Fruit fly (Drosophila melanogaster): ENCODE results near the gene vri.

- no peak for TF ChIP-seq D (optimal IDR thresholded peaks at IDR 0.05)
- no peak for TF ChIP-seq D (GFP tag; optimal IDR thresholded peaks at IDR 0.05)
- no peak for TF ChIP-seq Xbp1 (GFP tag; optimal IDR thresholded peaks at IDR 0.05)
- no peak for TF ChIP-seq ems (GFP tag; optimal IDR thresholded peaks at IDR 0.05)
- no peak for TF ChIP-seq CkIIα-i1 (GFP tag; IDR thresholded peaks at IDR 0.05)
- no peak for TF ChIP-seq Hr39 (optimal IDR thresholded peaks at IDR 0.05)
- no peak for TF ChIP-seq Hmr (GFP tag; optimal IDR thresholded peaks at IDR 0.05)
- TF ChIP-seq Fer2 (tag; optimal IDR thresholded peaks at IDR 0.05) = no peak
- no peak for TF ChIP-seq CG3838 (GFP tag; optimal IDR thresholded peaks at IDR 0.05)
These were observed 502 bp upstream of the vri start for dm6 chr2L:5288262-5288621.

All from whole organism, embryonic.